Worm (Caenorhabditis elegans) whole organism, young adult: Measurements from ENCODE around the gene tsp-8.

Source experiments
- C06A6.2 ChIP-seq: fragments of 200-800 bp; sonication (Bioruptor generic); conservative IDR thresholded peaks from 2 replicates; pipeline ENCODE4 v1.3.6; 2022; ENCODE audit warnings: missing genetic modification characterization, missing compliant biosample characterization
- K11D2.4 ChIP-seq: fragments of 200-800 bp; sonication (Bioruptor generic); IDR thresholded peaks from 2 replicates; pipeline ENCODE4 v1.3.6; 2022; ENCODE audit warnings: missing genetic modification reagents, missing genetic modification characterization, missing compliant biosample characterization
- Y56A3A.18 ChIP-seq: fragments of 200-800 bp; sonication (Bioruptor generic); IDR thresholded peaks from 2 replicates; pipeline ENCODE4 v1.3.6; 2022; ENCODE audit warnings: missing genetic modification reagents, missing genetic modification characterization, missing compliant biosample characterization
- ama-1 ChIP-seq, 3 experiments: fragments of 150-350 bp in 1 of 3; sonication (generic microtip) in 2 of 3; optimal IDR thresholded peaks; 2 replicates each; lab custom pipeline; 2014 to 2018; ENCODE audit warnings: missing biosample characterization in 2 of 3, missing genetic modification characterization in 2 of 3, missing genetic modification reagents in 2 of 3
- ceh-40 ChIP-seq: fragments of 200-800 bp; sonication (Bioruptor generic); IDR thresholded peaks from 2 replicates; pipeline ENCODE4 v1.3.6; 2022; ENCODE audit warnings: missing genetic modification characterization, missing compliant biosample characterization
- mel-28 ChIP-seq: sonication (generic microtip); optimal IDR thresholded peaks from 2 replicates; lab custom pipeline; 2016; ENCODE audit warnings: borderline replicate concordance, mild to moderate bottlenecking, missing genetic modification characterization, missing compliant biosample characterization
- nfya-1 ChIP-seq: sonication (generic microtip); optimal IDR thresholded peaks from 2 replicates; lab custom pipeline; 2017; ENCODE audit warnings: antibody characterized with exemption, missing compliant biosample characterization, missing genetic modification characterization, borderline replicate concordance; ENCODE audit not compliant: insufficient read depth
- pha-4 ChIP-seq: fragments of 150-350 bp; sonication (generic microtip); optimal IDR thresholded peaks from 2 replicates; lab custom pipeline; 2014; ENCODE audit warnings: missing biosample characterization, missing genetic modification reagents, missing genetic modification characterization
- rcor-1 ChIP-seq: fragments of 200-800 bp; sonication (Bioruptor generic); IDR thresholded peaks from 2 replicates; pipeline ENCODE4 v1.3.6; 2022; ENCODE audit warnings: missing genetic modification reagents, missing genetic modification characterization, missing compliant biosample characterization
- snpc-4 ChIP-seq, 5 experiments: fragments of 150-350 bp in 1 of 5; sonication (generic microtip) in 4 of 5; optimal IDR thresholded peaks; 2 replicates each; lab custom pipeline; 2014 to 2018; ENCODE audit warnings: missing genetic modification characterization in 5 of 5, missing biosample characterization in 3 of 5, antibody characterized with exemption in 2 of 5, mild to moderate bottlenecking in 2 of 5, missing compliant biosample characterization in 2 of 5, missing genotype in 2 of 5, moderate library complexity in 2 of 5, missing genetic modification reagents in 1 of 5
- tbx-9 ChIP-seq: sonication (generic microtip); optimal IDR thresholded peaks from 2 replicates; lab custom pipeline; 2016; ENCODE audit warnings: borderline replicate concordance, missing genetic modification characterization, inconsistent platforms, missing compliant biosample characterization
- ztf-22 ChIP-seq: fragments of 200-800 bp; sonication (Bioruptor generic); optimal IDR thresholded peaks from 2 replicates; lab custom pipeline; 2018; ENCODE audit warnings: mild to moderate bottlenecking, missing genetic modification characterization, moderate library complexity, missing compliant biosample characterization

DNA sequence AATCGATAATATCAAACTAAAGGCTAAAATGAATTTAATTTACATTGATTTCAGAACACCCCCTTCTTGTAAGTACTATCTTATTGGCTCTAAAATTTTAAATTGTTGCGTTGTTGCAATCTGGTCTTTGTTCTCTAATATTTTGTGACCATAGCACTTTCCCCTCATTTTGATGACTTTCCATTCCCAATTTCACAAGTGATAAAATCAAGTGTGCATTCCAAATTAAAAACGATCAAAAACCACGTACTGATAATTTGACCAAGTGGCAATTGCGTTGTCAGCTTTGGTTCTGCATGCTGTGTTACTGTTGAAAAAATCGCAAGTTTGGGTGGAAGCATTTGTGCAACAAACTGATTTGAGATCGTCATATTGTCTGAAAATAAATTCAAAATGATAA, 41.0 kb upstream of the tsp-8 start:
- TF ChIP-seq C06A6.2 (GFP tag; lab: Robert Waterston, UW) (no peak), K11D2.4 (GFP tag; lab: Robert Waterston, UW) (no peak), ceh-40 (GFP tag; lab: Robert Waterston, UW) (no peak), tbx-9 (tag; lab: Kevin White, UChicago) (no peak), rcor-1 (no peak), Y56A3A.18 (GFP tag; lab: Robert Waterston, UW) (no peak), pha-4 (tag; lab: Kevin White, UChicago) (no peak), nfya-1 (tag; lab: Kevin White, UChicago) (no peak), snpc-4 (GFP tag; optimal IDR thresholded peaks at IDR 0.05; lab: Kevin White, UChicago) (no peak), snpc-4 (tag; optimal IDR thresholded peaks at IDR 0.05; lab: Kevin White, UChicago) (no peak), ama-1 (optimal IDR thresholded peaks at IDR 0.05; lab: Kevin White, UChicago) (no peak), ama-1 (GFP tag; optimal IDR thresholded peaks at IDR 0.05; lab: Kevin White, UChicago) (no peak), ztf-22 (no peak), mel-28 (tag; lab: Kevin White, UChicago) (no peak)
